Fruit fly (Drosophila melanogaster) whole organism, wandering third instar larva: ENCODE results near the gene STUB1.

Experiments
- Abd-B ChIP-seq: fragments of >200 bp; optimal IDR thresholded peaks from 2 replicates; lab custom pipeline; 2017; ENCODE audit warnings: missing biosample characterization, missing genetic modification characterization
- Mio ChIP-seq: sonication (Bioruptor generic); optimal IDR thresholded peaks from 2 replicates; lab custom pipeline; 2016; ENCODE audit warnings: missing biosample characterization, missing genetic modification characterization
- ey ChIP-seq: fragments of 200-800 bp; sonication (Bioruptor generic); optimal IDR thresholded peaks from 2 replicates; lab custom pipeline; 2016; ENCODE audit warnings: missing biosample characterization, missing genetic modification characterization
- h ChIP-seq: fragments of 200-800 bp; sonication (Bioruptor generic); optimal IDR thresholded peaks from 3 replicates; lab custom pipeline; 2016; ENCODE audit warnings: missing biosample characterization, mild to moderate bottlenecking, missing genetic modification characterization
- pan ChIP-seq: fragments of >200 bp; optimal IDR thresholded peaks from 2 replicates; lab custom pipeline; 2017
- psq ChIP-seq: fragments of 200-800 bp; sonication (Bioruptor generic); optimal IDR thresholded peaks from 3 replicates; lab custom pipeline; 2017; ENCODE audit warnings: missing biosample characterization, mild to moderate bottlenecking, missing genetic modification characterization, moderate library complexity
- rgr ChIP-seq: fragments of 200-800 bp; sonication (Bioruptor generic); optimal IDR thresholded peaks from 3 replicates; lab custom pipeline; 2016; ENCODE audit warnings: missing biosample characterization, mild to moderate bottlenecking, missing genetic modification characterization
- sage ChIP-seq: fragments of 200-800 bp; sonication (Bioruptor generic); optimal IDR thresholded peaks from 2 replicates; lab custom pipeline; 2016; ENCODE audit warnings: missing biosample characterization, mild to moderate bottlenecking, missing genetic modification characterization
- tai ChIP-seq: sonication (Bioruptor generic); optimal IDR thresholded peaks from 2 replicates; lab custom pipeline; 2016; ENCODE audit warnings: missing biosample characterization, missing genetic modification characterization
- usp ChIP-seq: fragments of >200 bp; optimal IDR thresholded peaks from 2 replicates; lab custom pipeline; 2017; ENCODE audit warnings: missing biosample characterization, missing genetic modification characterization

- TF ChIP-seq Mio (GFP tag; lab: Kevin White, UChicago): no peak
- TF ChIP-seq rgr: no peak
- no peak for TF ChIP-seq psq
- TF ChIP-seq Abd-B (GFP tag; lab: Kevin White, UChicago): no peak
- TF ChIP-seq ey (GFP tag; lab: Kevin White, UChicago): no peak
- no peak for TF ChIP-seq h (GFP tag; lab: Kevin White, UChicago)
- no peak for TF ChIP-seq sage
- no peak for TF ChIP-seq usp (GFP tag; lab: Kevin White, UChicago)
- TF ChIP-seq tai (GFP tag; lab: Kevin White, UChicago): no peak
- TF ChIP-seq pan (lab: Kevin White, UChicago): no peak
Measured at dm6 chr2L:10442048-10442790, 4.9 kb downstream of the STUB1 start, which contains the start of gene loh.
